Worm (Caenorhabditis elegans): Measurements from ENCODE around the gene lec-5.

The lec-5 gene

DNA sequence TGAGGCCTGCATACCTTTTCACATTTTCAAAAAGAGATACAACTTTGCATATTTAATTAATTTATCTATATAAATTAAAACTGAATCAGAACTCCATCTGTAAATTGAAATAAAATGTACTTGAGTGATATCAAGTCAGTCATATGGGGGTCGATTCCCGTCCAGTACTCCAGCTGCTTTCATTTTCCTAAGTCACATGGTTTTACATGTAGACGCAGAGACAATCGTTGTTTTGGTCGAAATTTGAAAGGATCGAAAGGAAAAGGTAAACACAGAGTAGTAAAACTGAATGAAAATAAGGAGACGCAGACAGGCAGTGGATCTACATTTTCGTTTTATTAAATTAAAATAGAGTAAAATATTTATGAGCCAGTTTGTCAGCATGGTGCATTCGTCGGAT lies 33.2 kb upstream of the lec-5 start:
- TF ChIP-seq ama-1 (optimal IDR thresholded peaks at IDR 0.05) (no peak), ceh-13 (GFP tag; optimal IDR thresholded peaks at IDR 0.05) (no peak), hnd-1 (tag; optimal IDR thresholded peaks at IDR 0.05) (no peak), ceh-36 (tag; optimal IDR thresholded peaks at IDR 0.05) (no peak), tbx-37 (GFP tag; conservative IDR thresholded peaks at IDR 0.05) (no peak)

- TF ChIP-seq hmg-4 (GFP tag; optimal IDR thresholded peaks at IDR 0.05) (no peak), pes-1 (GFP tag; IDR thresholded peaks at IDR 0.05) (no peak), ets-7 (tag; optimal IDR thresholded peaks at IDR 0.05) (no peak), tbx-11 (GFP tag; IDR thresholded peaks at IDR 0.05) (no peak)
Measured at ce11 chrII:5873564-5874070, 32.7 kb upstream of the lec-5 start, which contains the start of gene tex-2. TSS of gene tex-2 (minus strand) at chrII:5873614.

DNA sequence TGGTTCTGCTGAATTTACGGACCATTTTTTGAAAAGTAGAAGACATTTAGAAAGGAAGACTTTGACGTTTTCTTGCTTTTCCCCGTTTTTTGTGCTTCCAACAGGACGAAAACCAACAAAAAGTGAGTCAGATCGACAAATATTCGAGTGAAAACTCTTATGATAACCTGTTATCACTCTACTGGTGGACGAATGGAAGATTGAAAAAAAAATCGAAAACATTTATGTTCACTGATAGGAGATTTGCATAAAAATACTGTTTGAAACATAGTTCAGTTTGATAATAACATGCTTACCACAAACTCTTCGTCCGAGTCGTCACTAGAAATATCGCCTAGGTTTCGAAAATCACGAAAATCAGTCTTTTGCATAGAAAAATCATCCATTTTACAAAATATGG lies 31.5 kb upstream of the lec-5 start:
- TF ChIP-seq hmg-4 (GFP tag; optimal IDR thresholded peaks at IDR 0.05), result no peak

ce11 chrII:5871508-5871907 lies 30.6 kb upstream of the lec-5 start:
- TF ChIP-seq flt-1 (GFP tag; IDR thresholded peaks at IDR 0.05) (no peak), tbx-11 (GFP tag; IDR thresholded peaks at IDR 0.05) (no peak), hnd-1 (tag; optimal IDR thresholded peaks at IDR 0.05) (no peak), tbx-37 (GFP tag; conservative IDR thresholded peaks at IDR 0.05) (no peak), scrt-1 (GFP tag; IDR thresholded peaks at IDR 0.05) (no peak), tra-4 (tag; optimal IDR thresholded peaks at IDR 0.05) (no peak), ceh-13 (GFP tag; optimal IDR thresholded peaks at IDR 0.05) (no peak), ceh-36 (tag; optimal IDR thresholded peaks at IDR 0.05) (no peak), ets-7 (tag; optimal IDR thresholded peaks at IDR 0.05) (no peak)

ce11 chrII:5866920-5867319 lies 26.0 kb upstream of the lec-5 start:
- TF ChIP-seq aly-1 (tag; optimal IDR thresholded peaks at IDR 0.05), result no peak
- no peak for TF ChIP-seq ama-1 (optimal IDR thresholded peaks at IDR 0.05)
- no peak for TF ChIP-seq B0310.2 (tag; optimal IDR thresholded peaks at IDR 0.05)
- no peak for TF ChIP-seq hnd-1 (tag; optimal IDR thresholded peaks at IDR 0.05)
- TF ChIP-seq flt-1 (GFP tag; IDR thresholded peaks at IDR 0.05), result no peak
- no peak for TF ChIP-seq scrt-1 (GFP tag; IDR thresholded peaks at IDR 0.05)
- TF ChIP-seq sea-1 (GFP tag; conservative IDR thresholded peaks at IDR 0.05), result no peak
- TF ChIP-seq hmg-4 (GFP tag; optimal IDR thresholded peaks at IDR 0.05), result no peak
- TF ChIP-seq F13C5.2 (tag; optimal IDR thresholded peaks at IDR 0.05), result no peak
- TF ChIP-seq ceh-36 (tag; optimal IDR thresholded peaks at IDR 0.05), result no peak
- no peak for TF ChIP-seq ets-7 (tag; optimal IDR thresholded peaks at IDR 0.05)
- no peak for TF ChIP-seq tbx-37 (GFP tag; conservative IDR thresholded peaks at IDR 0.05)
- no peak for TF ChIP-seq ceh-13 (GFP tag; optimal IDR thresholded peaks at IDR 0.05)
- TF ChIP-seq pes-1 (GFP tag; IDR thresholded peaks at IDR 0.05), result no peak
- TF ChIP-seq tra-4 (tag; optimal IDR thresholded peaks at IDR 0.05), result no peak

DNA sequence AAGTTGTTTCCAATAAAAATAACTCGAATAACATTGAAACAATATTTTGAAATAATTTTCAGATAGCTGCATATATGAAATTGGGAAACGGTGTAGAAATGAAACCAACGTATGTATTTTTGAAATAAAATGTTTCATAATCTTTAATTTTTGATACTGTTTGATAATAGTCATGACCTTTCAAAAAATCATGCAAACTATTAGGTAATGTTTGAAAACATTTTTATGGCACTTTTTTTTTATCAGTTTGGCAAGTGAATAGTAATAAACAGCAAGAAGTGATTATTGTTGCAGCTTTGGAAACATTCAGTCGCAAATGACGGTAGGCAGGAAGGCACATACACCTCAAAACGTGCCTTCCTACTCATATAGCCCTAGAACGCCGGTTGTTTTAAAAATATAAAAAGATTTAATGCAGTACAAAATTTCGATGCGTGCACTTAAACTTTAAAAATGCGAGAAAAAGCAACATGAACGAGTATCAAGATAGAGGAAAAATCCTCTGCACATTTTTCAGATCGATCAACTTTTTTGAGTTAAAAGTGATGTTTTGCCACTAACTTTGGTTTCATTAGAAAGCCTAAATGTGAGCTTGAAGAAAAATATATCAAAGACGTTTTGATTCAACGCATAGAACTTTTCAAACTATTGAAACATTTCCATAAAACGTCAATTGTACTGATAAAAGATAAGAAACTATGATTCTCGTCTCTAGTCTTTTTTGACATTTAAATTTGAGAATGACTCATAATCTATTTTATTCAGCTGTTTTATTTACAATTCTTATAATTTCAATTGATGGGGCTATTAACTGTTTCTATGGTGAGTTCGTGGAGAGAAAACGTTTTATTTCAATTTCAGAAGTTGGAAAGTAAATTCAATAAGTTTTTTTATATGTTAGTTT lies 24.8 kb upstream of the lec-5 start, which contains the start of gene F55C12.19:
Gene F55C12.19 (plus strand): TSS at position 735 of the 904 bp plus-strand sequence.
- TF ChIP-seq ama-1 (optimal IDR thresholded peaks at IDR 0.05), result no peak
- TF ChIP-seq ceh-13 (GFP tag; optimal IDR thresholded peaks at IDR 0.05), result no peak
- TF ChIP-seq sea-1 (GFP tag; conservative IDR thresholded peaks at IDR 0.05), result no peak
- no peak for TF ChIP-seq tra-4 (tag; optimal IDR thresholded peaks at IDR 0.05)
- TF ChIP-seq scrt-1 (GFP tag; IDR thresholded peaks at IDR 0.05), result no peak
- TF ChIP-seq flt-1 (GFP tag; IDR thresholded peaks at IDR 0.05), result no peak
- TF ChIP-seq ets-7 (tag; optimal IDR thresholded peaks at IDR 0.05), result no peak

- TF ChIP-seq ets-7 (tag; optimal IDR thresholded peaks at IDR 0.05) (no peak), B0310.2 (tag; optimal IDR thresholded peaks at IDR 0.05) (no peak), aly-1 (tag; optimal IDR thresholded peaks at IDR 0.05) (no peak), tbx-37 (GFP tag; conservative IDR thresholded peaks at IDR 0.05) (no peak), ceh-13 (GFP tag; optimal IDR thresholded peaks at IDR 0.05) (no peak), flt-1 (GFP tag; IDR thresholded peaks at IDR 0.05) (no peak), pes-1 (GFP tag; IDR thresholded peaks at IDR 0.05) (no peak)
Measured at ce11 chrII:5863893-5864292, 23.0 kb upstream of the lec-5 start, which contains the start of gene tag-234. TSS of gene tag-234 (plus strand) at chrII:5864193.

DNA sequence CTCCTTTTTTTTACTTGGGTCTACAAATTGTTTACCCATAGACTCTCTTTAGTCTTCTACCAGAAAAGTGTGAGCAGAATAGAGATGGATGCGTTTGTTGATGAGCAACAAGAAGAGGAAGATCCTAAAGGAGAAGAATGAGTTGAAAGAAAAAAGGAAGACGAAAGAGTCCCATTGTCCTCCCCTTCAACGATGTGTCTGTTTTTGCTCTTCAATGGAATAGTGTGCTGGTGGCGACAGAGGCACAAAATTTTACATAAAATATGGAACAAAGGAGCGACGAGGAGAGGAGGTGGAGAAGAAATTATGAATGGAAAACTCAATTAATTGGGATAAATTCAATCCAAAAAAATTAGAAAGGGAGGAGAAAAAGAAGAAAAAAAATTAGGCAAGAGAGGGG lies 19.7 kb upstream of the lec-5 start:
- TF ChIP-seq scrt-1 (GFP tag; IDR thresholded peaks at IDR 0.05), result no peak
- TF ChIP-seq tbx-37 (GFP tag; conservative IDR thresholded peaks at IDR 0.05), result no peak
- no peak for TF ChIP-seq ets-7 (tag; optimal IDR thresholded peaks at IDR 0.05)
- no peak for TF ChIP-seq ama-1 (optimal IDR thresholded peaks at IDR 0.05)
- no peak for TF ChIP-seq sea-1 (GFP tag; conservative IDR thresholded peaks at IDR 0.05)
- TF ChIP-seq tbx-11 (GFP tag; IDR thresholded peaks at IDR 0.05), result no peak
- no peak for TF ChIP-seq hmbx-1 (tag; optimal IDR thresholded peaks at IDR 0.05)
- TF ChIP-seq aly-1 (tag; optimal IDR thresholded peaks at IDR 0.05), result no peak
- no peak for TF ChIP-seq ceh-13 (GFP tag; optimal IDR thresholded peaks at IDR 0.05)
- no peak for TF ChIP-seq hmg-4 (GFP tag; optimal IDR thresholded peaks at IDR 0.05)
- TF ChIP-seq tra-4 (tag; optimal IDR thresholded peaks at IDR 0.05), result no peak
- no peak for TF ChIP-seq hnd-1 (tag; optimal IDR thresholded peaks at IDR 0.05)
- TF ChIP-seq F13C5.2 (tag; optimal IDR thresholded peaks at IDR 0.05), result no peak
- no peak for TF ChIP-seq ceh-36 (tag; optimal IDR thresholded peaks at IDR 0.05)
- TF ChIP-seq pes-1 (GFP tag; IDR thresholded peaks at IDR 0.05), result no peak
- no peak for TF ChIP-seq B0310.2 (tag; optimal IDR thresholded peaks at IDR 0.05)
- TF ChIP-seq flt-1 (GFP tag; IDR thresholded peaks at IDR 0.05), result no peak
